Worm (Caenorhabditis elegans) whole organism, mixed stage, embryonic: ENCODE data around the gene snr-6.

Experiments
- ceh-83 ChIP-seq: fragments of 200-800 bp; sonication (Bioruptor generic); optimal IDR thresholded peaks from 2 replicates; lab custom pipeline; 2018; ENCODE audit warnings: mild to moderate bottlenecking, missing genetic modification characterization, missing compliant biosample characterization
- ces-1 ChIP-seq: fragments of 150-350 bp; optimal IDR thresholded peaks from 2 replicates; lab custom pipeline; 2014; ENCODE audit warnings: missing biosample characterization, missing genetic modification reagents, missing genetic modification characterization
- drap-1 ChIP-seq: fragments of 200-800 bp; sonication (Bioruptor generic); optimal IDR thresholded peaks from 3 replicates; lab custom pipeline; 2018; ENCODE audit warnings: mild to moderate bottlenecking, missing genetic modification characterization, missing compliant biosample characterization
- elt-1 ChIP-seq: sonication (generic microtip); optimal IDR thresholded peaks from 2 replicates; lab custom pipeline; 2017; ENCODE audit warnings: missing genetic modification characterization, mild to moderate bottlenecking, missing compliant biosample characterization, antibody characterized with exemption, moderate library complexity, borderline replicate concordance; ENCODE audit not compliant: insufficient read depth
- hlh-1 ChIP-seq: fragments of 150-350 bp; optimal IDR thresholded peaks from 2 replicates; lab custom pipeline; 2014; ENCODE audit warnings: missing biosample characterization, missing genetic modification reagents, missing genetic modification characterization
- lin-13 ChIP-seq: fragments of 150-350 bp; optimal IDR thresholded peaks from 2 replicates; lab custom pipeline; 2014; ENCODE audit warnings: missing biosample characterization, missing genetic modification characterization
- lin-32 ChIP-seq: fragments of 200-800 bp; sonication (Bioruptor generic); optimal IDR thresholded peaks from 2 replicates; lab custom pipeline; 2018; ENCODE audit warnings: mild to moderate bottlenecking, missing genetic modification characterization, missing compliant biosample characterization
- mab-5 ChIP-seq: fragments of 150-350 bp; optimal IDR thresholded peaks from 2 replicates; lab custom pipeline; 2014; ENCODE audit warnings: missing biosample characterization, missing genetic modification characterization
- mep-1 ChIP-seq: fragments of 150-350 bp; optimal IDR thresholded peaks from 2 replicates; lab custom pipeline; 2017; ENCODE audit warnings: missing biosample characterization, missing genetic modification reagents, missing genetic modification characterization, inconsistent platforms
- nhr-12 ChIP-seq: fragments of 150-350 bp; optimal IDR thresholded peaks from 2 replicates; lab custom pipeline; 2014; ENCODE audit warnings: missing biosample characterization, missing genetic modification characterization
- nhr-237 ChIP-seq: fragments of 150-350 bp; optimal IDR thresholded peaks from 2 replicates; lab custom pipeline; 2014; ENCODE audit warnings: missing biosample characterization, missing genetic modification characterization
- unc-62 ChIP-seq: fragments of 150-350 bp; optimal IDR thresholded peaks from 2 replicates; lab custom pipeline; 2014; ENCODE audit warnings: missing biosample characterization, missing genetic modification reagents, missing genetic modification characterization
- zip-8 ChIP-seq: fragments of 150-350 bp; optimal IDR thresholded peaks from 2 replicates; lab custom pipeline; 2014; ENCODE audit warnings: missing biosample characterization, missing genetic modification characterization

ce11 chrIII:12443880-12444279, 14.5 kb upstream of the snr-6 start:
- TF ChIP-seq mep-1 (tag; lab: Kevin White, UChicago) (no peak), ces-1 (GFP tag; lab: Kevin White, UChicago) (no peak), nhr-12 (no peak), hlh-1 (tag; lab: Kevin White, UChicago) (no peak), mab-5 (tag; lab: Kevin White, UChicago) (no peak), drap-1 (GFP tag; lab: Kevin White, UChicago) (no peak), unc-62 (GFP tag; lab: Kevin White, UChicago) (no peak), nhr-237 (no peak), lin-32 (GFP tag; lab: Kevin White, UChicago) (no peak), zip-8 (tag; lab: Kevin White, UChicago) (no peak), ceh-83 (GFP tag; lab: Kevin White, UChicago) (no peak), elt-1 (tag; lab: Kevin White, UChicago) (no peak), lin-13 (no peak)
